Worm (Caenorhabditis elegans) whole organism, dauer: Measurements from ENCODE around the gene srr-4.

ENCODE experiments used
- unc-62 ChIP-seq: sonication (generic microtip); optimal IDR thresholded peaks from 2 replicates; lab custom pipeline; 2017; ENCODE audit warnings: missing biosample characterization, missing genetic modification reagents, missing genetic modification characterization

srr-4 gene

ce11 chrV:5053335-5053734 is 34.3 kb downstream of the srr-4 start, which contains the start of gene cwp-4:
Gene cwp-4, plus strand, starts transcription at chrV:5053635.
- no peak for TF ChIP-seq unc-62

- TF ChIP-seq unc-62: no peak
These were observed 45.9 kb downstream of the srr-4 start, which contains the start of gene mlk-1 for ce11 chrV:5064761-5065421. Gene mlk-1, minus strand, starts transcription at chrV:5064811.

ce11 chrV:5067390-5067789 is 48.4 kb downstream of the srr-4 start:
- TF ChIP-seq unc-62: no peak

- TF ChIP-seq unc-62: no peak
These were observed 50.4 kb downstream of the srr-4 start, which contains the start of gene Y58A7A.1 for ce11 chrV:5069440-5069839. Gene Y58A7A.1, minus strand, starts transcription at chrV:5069540.
